Worm (Caenorhabditis elegans) whole organism, L1 larva: ENCODE data around the gene ptr-24.

Source experiments
- C16A3.4 ChIP-seq: fragments of 150-350 bp; optimal IDR thresholded peaks from 2 replicates; lab custom pipeline; 2014; ENCODE audit warnings: missing biosample characterization, missing genetic modification characterization
- C34B4.2 ChIP-seq: sonication (generic microtip); optimal IDR thresholded peaks from 2 replicates; lab custom pipeline; 2017; ENCODE audit warnings: mild to moderate bottlenecking, missing genetic modification characterization, missing compliant biosample characterization
- F16B12.6 ChIP-seq: fragments of 150-350 bp; optimal IDR thresholded peaks from 2 replicates; lab custom pipeline; 2014; ENCODE audit warnings: missing biosample characterization, missing genetic modification characterization
- Y116A8C.19 ChIP-seq: sonication (generic microtip); optimal IDR thresholded peaks from 2 replicates; lab custom pipeline; 2016; ENCODE audit warnings: missing compliant biosample characterization, missing genetic modification characterization, borderline replicate concordance
- aha-1 ChIP-seq: fragments of 150-350 bp; optimal IDR thresholded peaks from 2 replicates; lab custom pipeline; 2014; ENCODE audit warnings: missing biosample characterization, missing genetic modification characterization
- aly-2 ChIP-seq: fragments of 150-350 bp; optimal IDR thresholded peaks from 2 replicates; lab custom pipeline; 2014; ENCODE audit warnings: missing biosample characterization, missing genetic modification characterization
- ama-1 ChIP-seq: fragments of 150-350 bp; optimal IDR thresholded peaks from 2 replicates; lab custom pipeline; 2014
- blmp-1 ChIP-seq: fragments of 150-350 bp; optimal IDR thresholded peaks from 2 replicates; lab custom pipeline; 2014; ENCODE audit warnings: missing biosample characterization, missing genetic modification characterization
- ceh-8 ChIP-seq: fragments of 200-800 bp; sonication (Bioruptor generic); optimal IDR thresholded peaks from 2 replicates; lab custom pipeline; 2018; ENCODE audit warnings: mild to moderate bottlenecking, missing genetic modification characterization, moderate library complexity, missing compliant biosample characterization
- ceh-88 ChIP-seq: fragments of 200-800 bp; sonication (Bioruptor generic); IDR thresholded peaks from 2 replicates; pipeline ENCODE4 v1.3.6; 2022; ENCODE audit warnings: missing genetic modification characterization, missing compliant biosample characterization
- dsc-1 ChIP-seq: sonication (generic microtip); optimal IDR thresholded peaks from 2 replicates; lab custom pipeline; 2016; ENCODE audit warnings: mild to moderate bottlenecking, missing genetic modification characterization, missing compliant biosample characterization
- egl-13 ChIP-seq: sonication (generic microtip); optimal IDR thresholded peaks from 2 replicates; lab custom pipeline; 2016; ENCODE audit warnings: missing genotype, missing genetic modification reagents, missing genetic modification characterization, missing compliant biosample characterization
- egl-27 ChIP-seq, 2 experiments: fragments of 150-350 bp in 1 of 2; sonication (generic microtip); optimal IDR thresholded peaks; 3 replicates each; lab custom pipeline; 2017 to 2018; ENCODE audit warnings: missing biosample characterization in 2 of 2, missing genetic modification characterization in 2 of 2, missing genetic modification reagents in 2 of 2
- elt-3 ChIP-seq, 6 experiments: fragments of 150-350 bp in 1 of 6; sonication (generic microtip); optimal IDR thresholded peaks; 2 replicates each; lab custom pipeline; 2017 to 2018; ENCODE audit warnings: missing biosample characterization in 6 of 6, missing genetic modification characterization in 6 of 6, inconsistent platforms in 1 of 6
- ets-5 ChIP-seq: fragments of 200-800 bp; sonication (Bioruptor generic); IDR thresholded peaks from 2 replicates; pipeline ENCODE4 v1.3.6; 2022; ENCODE audit warnings: missing genetic modification characterization, missing compliant biosample characterization
- fkh-4 ChIP-seq: sonication (generic microtip); optimal IDR thresholded peaks from 2 replicates; lab custom pipeline; 2016; ENCODE audit warnings: missing compliant biosample characterization, missing genetic modification characterization, borderline replicate concordance
- fkh-8 ChIP-seq: sonication (generic microtip); optimal IDR thresholded peaks from 2 replicates; lab custom pipeline; 2016; ENCODE audit warnings: mild to moderate bottlenecking, missing genetic modification characterization, missing compliant biosample characterization
- hlh-4 ChIP-seq: sonication (generic microtip); optimal IDR thresholded peaks from 2 replicates; lab custom pipeline; 2016; ENCODE audit warnings: mild to moderate bottlenecking, missing genetic modification characterization, missing compliant biosample characterization
- hpl-2 ChIP-seq: fragments of 150-350 bp; optimal IDR thresholded peaks from 2 replicates; lab custom pipeline; 2014; ENCODE audit warnings: missing biosample characterization, missing genetic modification reagents, missing genetic modification characterization
- isw-1 ChIP-seq: fragments of 200-800 bp; sonication (Bioruptor generic); IDR thresholded peaks from 2 replicates; pipeline ENCODE4 v1.3.6; 2022; ENCODE audit warnings: missing genetic modification characterization, missing compliant biosample characterization
- jun-1 ChIP-seq: fragments of 150-350 bp; optimal IDR thresholded peaks from 2 replicates; lab custom pipeline; 2014; ENCODE audit warnings: missing biosample characterization, missing genetic modification reagents, missing genetic modification characterization
- lin-13 ChIP-seq: fragments of 150-350 bp; optimal IDR thresholded peaks from 2 replicates; lab custom pipeline; 2014; ENCODE audit warnings: missing biosample characterization, missing genetic modification reagents, missing genetic modification characterization
- lir-3 ChIP-seq: sonication (generic microtip); optimal IDR thresholded peaks from 2 replicates; lab custom pipeline; 2016; ENCODE audit warnings: mild to moderate bottlenecking, missing genetic modification characterization, moderate library complexity, missing compliant biosample characterization; ENCODE audit not compliant: poor library complexity
- lsy-2 ChIP-seq, 2 experiments: fragments of 150-350 bp; optimal IDR thresholded peaks; 2 replicates each; lab custom pipeline; 2014; ENCODE audit warnings: missing biosample characterization in 2 of 2, missing genetic modification characterization in 2 of 2
- mab-9 ChIP-seq: fragments of 200-800 bp; sonication (Bioruptor generic); IDR thresholded peaks from 2 replicates; pipeline ENCODE4 v1.3.6; 2022; ENCODE audit warnings: missing genetic modification reagents, missing genetic modification characterization, missing compliant biosample characterization
- mep-1 ChIP-seq: fragments of 150-350 bp; optimal IDR thresholded peaks from 2 replicates; lab custom pipeline; 2014; ENCODE audit warnings: missing biosample characterization, missing genetic modification characterization
- nhr-11 ChIP-seq: fragments of 150-350 bp; optimal IDR thresholded peaks from 2 replicates; lab custom pipeline; 2014; ENCODE audit warnings: missing biosample characterization, missing genetic modification characterization
- nhr-12 ChIP-seq: sonication (generic microtip); optimal IDR thresholded peaks from 2 replicates; lab custom pipeline; 2017; ENCODE audit warnings: missing biosample characterization, missing genetic modification characterization
- nhr-19 ChIP-seq: fragments of 200-800 bp; sonication (Bioruptor generic); conservative IDR thresholded peaks from 2 replicates; pipeline ENCODE4 v1.3.6; 2022; ENCODE audit warnings: missing genetic modification characterization, missing compliant biosample characterization
- nhr-20 ChIP-seq: sonication (generic microtip); optimal IDR thresholded peaks from 2 replicates; lab custom pipeline; 2016; ENCODE audit warnings: mild to moderate bottlenecking, missing genetic modification characterization, missing compliant biosample characterization
- nhr-28 ChIP-seq: fragments of 150-350 bp; optimal IDR thresholded peaks from 2 replicates; lab custom pipeline; 2014; ENCODE audit warnings: missing biosample characterization, missing genetic modification characterization
- nhr-47 ChIP-seq: sonication (generic microtip); optimal IDR thresholded peaks from 2 replicates; lab custom pipeline; 2016; ENCODE audit warnings: mild to moderate bottlenecking, missing genetic modification characterization, moderate library complexity, missing compliant biosample characterization
- nhr-71 ChIP-seq: sonication (generic microtip); optimal IDR thresholded peaks from 2 replicates; lab custom pipeline; 2016; ENCODE audit warnings: mild to moderate bottlenecking, missing genetic modification characterization, moderate library complexity, missing compliant biosample characterization
- nhr-76 ChIP-seq: sonication (generic microtip); optimal IDR thresholded peaks from 2 replicates; lab custom pipeline; 2017; ENCODE audit warnings: missing biosample characterization, missing genetic modification characterization
- nhr-84 ChIP-seq: sonication (generic microtip); optimal IDR thresholded peaks from 2 replicates; lab custom pipeline; 2017; ENCODE audit warnings: missing biosample characterization, missing genetic modification characterization
- nhr-85 ChIP-seq: sonication (generic microtip); peaks from one replicate; lab custom pipeline; 2016; ENCODE audit warnings: missing genetic modification characterization, inconsistent platforms, missing compliant biosample characterization
- pag-3 ChIP-seq: sonication (generic microtip); optimal IDR thresholded peaks from 2 replicates; lab custom pipeline; 2017; ENCODE audit warnings: missing genetic modification characterization, mild to moderate bottlenecking, missing compliant biosample characterization, antibody characterized with exemption, borderline replicate concordance; ENCODE audit not compliant: insufficient read depth
- pqm-1 ChIP-seq: sonication (generic microtip); optimal IDR thresholded peaks from 3 replicates; lab custom pipeline; 2017; ENCODE audit warnings: missing biosample characterization, missing genetic modification characterization
- rnt-1 ChIP-seq: sonication (generic microtip); optimal IDR thresholded peaks from 2 replicates; lab custom pipeline; 2016; ENCODE audit warnings: mild to moderate bottlenecking, missing genetic modification characterization, moderate library complexity, missing compliant biosample characterization
- skn-1 ChIP-seq: fragments of 150-350 bp; optimal IDR thresholded peaks from 2 replicates; lab custom pipeline; 2014; ENCODE audit warnings: missing biosample characterization, missing genetic modification characterization
- snpc-4 ChIP-seq: fragments of 150-350 bp; optimal IDR thresholded peaks from 2 replicates; lab custom pipeline; 2014; ENCODE audit warnings: missing biosample characterization, missing genetic modification characterization
- snu-23 ChIP-seq: sonication (generic microtip); optimal IDR thresholded peaks from 2 replicates; lab custom pipeline; 2016; ENCODE audit warnings: missing genetic modification characterization, missing compliant biosample characterization
- sox-4 ChIP-seq: sonication (generic microtip); optimal IDR thresholded peaks from 2 replicates; lab custom pipeline; 2016; ENCODE audit warnings: missing genetic modification characterization, missing compliant biosample characterization
- sptf-1 ChIP-seq: fragments of 150-350 bp; optimal IDR thresholded peaks from 2 replicates; lab custom pipeline; 2014; ENCODE audit warnings: missing biosample characterization, missing genetic modification characterization
- tbx-2 ChIP-seq: sonication (generic microtip); optimal IDR thresholded peaks from 2 replicates; lab custom pipeline; 2016; ENCODE audit warnings: missing genetic modification characterization, missing compliant biosample characterization
- tlp-1 ChIP-seq: fragments of 150-350 bp; optimal IDR thresholded peaks from 2 replicates; lab custom pipeline; 2014; ENCODE audit warnings: missing biosample characterization, missing genetic modification characterization
- unc-130 ChIP-seq: fragments of 150-350 bp; optimal IDR thresholded peaks from 2 replicates; lab custom pipeline; 2017; ENCODE audit warnings: missing biosample characterization, missing genetic modification characterization, inconsistent platforms
- unc-62 ChIP-seq: fragments of 150-350 bp; optimal IDR thresholded peaks from 2 replicates; lab custom pipeline; 2014; ENCODE audit warnings: missing biosample characterization, missing genetic modification reagents, missing genetic modification characterization
- unc-86 ChIP-seq: sonication (generic microtip); optimal IDR thresholded peaks from 2 replicates; lab custom pipeline; 2016; ENCODE audit warnings: missing genetic modification characterization, missing compliant biosample characterization
- unc-98 ChIP-seq: fragments of 200-800 bp; sonication (Bioruptor generic); IDR thresholded peaks from 2 replicates; pipeline ENCODE4 v1.3.6; 2022; ENCODE audit warnings: missing genetic modification characterization, missing compliant biosample characterization
- xbp-1 ChIP-seq: sonication (generic microtip); optimal IDR thresholded peaks from 2 replicates; lab custom pipeline; 2016; ENCODE audit warnings: missing genetic modification characterization, missing compliant biosample characterization
- zag-1 ChIP-seq: fragments of 150-350 bp; optimal IDR thresholded peaks from 2 replicates; lab custom pipeline; 2014; ENCODE audit warnings: missing biosample characterization, missing genetic modification characterization
- ztf-11 ChIP-seq, 2 experiments: sonication (generic microtip); optimal IDR thresholded peaks; 2 replicates each; lab custom pipeline; 2016 to 2017; ENCODE audit warnings: missing genetic modification characterization in 2 of 2, missing biosample characterization in 1 of 2, missing compliant biosample characterization in 1 of 2

ptr-24 gene

ce11 chrX:13352164-13352563, 14.3 kb downstream of the ptr-24 start (continued):
- no peak for TF ChIP-seq ceh-88 (GFP tag; lab: Robert Waterston, UW)

- TF ChIP-seq C16A3.4 (tag; lab: Kevin White, UChicago) (peak; percentile 75), nhr-47 (peak; percentile 73), hlh-4 (tag; lab: Kevin White, UChicago) (no peak), rnt-1 (tag; lab: Kevin White, UChicago) (peak; percentile 46), hpl-2 (GFP tag; lab: Kevin White, UChicago) (no peak), xbp-1 (peak; percentile 35), unc-62 (GFP tag; lab: Kevin White, UChicago) (no peak), elt-3 (tag; optimal IDR thresholded peaks at IDR 0.05; lab: Kevin White, UChicago) (peak in 5 of 6 experiments; percentile 33 to 92 (median 83)), jun-1 (peak; percentile 67), nhr-12 (tag; lab: Kevin White, UChicago) (no peak), nhr-84 (no peak), lin-13 (peak; percentile 38), C34B4.2 (tag; lab: Kevin White, UChicago) (no peak), ets-5 (no peak), ceh-8 (GFP tag; lab: Kevin White, UChicago) (no peak), nhr-85 (peak; percentile 99), mab-9 (GFP tag; lab: Robert Waterston, UW) (no peak), egl-13 (no peak), nhr-11 (tag; lab: Kevin White, UChicago) (peak; percentile 32), lsy-2 (tag; optimal IDR thresholded peaks at IDR 0.05; lab: Kevin White, UChicago) (peak; percentile 36 to 79), egl-27 (tag; optimal IDR thresholded peaks at IDR 0.05; lab: Kevin White, UChicago) (peak; percentile 55 to 77), zag-1 (tag; lab: Kevin White, UChicago) (no peak), nhr-71 (peak; percentile 92), unc-86 (tag; lab: Kevin White, UChicago) (no peak), nhr-28 (no peak), pag-3 (tag; lab: Kevin White, UChicago) (no peak), mep-1 (peak; percentile 65), unc-130 (tag; lab: Kevin White, UChicago) (no peak), sox-4 (tag; lab: Kevin White, UChicago) (no peak), snpc-4 (tag; lab: Kevin White, UChicago) (no peak), tlp-1 (tag; lab: Kevin White, UChicago) (no peak), tbx-2 (tag; lab: Kevin White, UChicago) (peak; percentile 81), ceh-88 (GFP tag; lab: Robert Waterston, UW) (no peak), Y116A8C.19 (tag; lab: Kevin White, UChicago) (no peak), fkh-8 (tag; lab: Kevin White, UChicago) (no peak), ztf-11 (tag; optimal IDR thresholded peaks at IDR 0.05; lab: Kevin White, UChicago) (no peak), nhr-19 (GFP tag; lab: Robert Waterston, UW) (peak; percentile 98), F16B12.6 (tag; lab: Kevin White, UChicago) (no peak), nhr-76 (tag; lab: Kevin White, UChicago) (peak; percentile 41), skn-1 (tag; lab: Kevin White, UChicago) (no peak), nhr-20 (tag; lab: Kevin White, UChicago) (peak; percentile 99), dsc-1 (tag; lab: Kevin White, UChicago) (no peak), pqm-1 (tag; lab: Kevin White, UChicago) (no peak), fkh-4 (tag; lab: Kevin White, UChicago) (no peak), isw-1 (GFP tag; lab: Robert Waterston, UW) (no peak), sptf-1 (tag; lab: Kevin White, UChicago) (no peak), snu-23 (GFP tag; lab: Kevin White, UChicago) (peak; percentile 88), unc-98 (no peak), aha-1 (tag; lab: Kevin White, UChicago) (no peak), aly-2 (no peak), lir-3 (tag; lab: Kevin White, UChicago) (peak; percentile 17), blmp-1 (tag; lab: Kevin White, UChicago) (peak; percentile 94), ama-1 (lab: Kevin White, UChicago) (no peak)
Observed at ce11 chrX:13353530-13353929, 15.7 kb downstream of the ptr-24 start.
